Fruit fly (Drosophila melanogaster) whole organism, embryonic: ENCODE results near the gene Arv1.

Experiments
- Awh ChIP-seq: fragments of 200-800 bp; sonication (Bioruptor generic); IDR thresholded peaks from 2 replicates; pipeline ENCODE4, ENCODE4 v1.3.6; 2022; ENCODE audit warnings: missing biosample characterization, missing genetic modification characterization
- B-H2 ChIP-seq: fragments of 200-800 bp; sonication (Bioruptor generic); optimal IDR thresholded peaks from 2 replicates; lab custom pipeline; 2018; ENCODE audit warnings: missing biosample characterization, mild to moderate bottlenecking, missing genetic modification characterization
- CG11696 ChIP-seq: fragments of 200-800 bp; sonication (Bioruptor generic); IDR thresholded peaks from 2 replicates; pipeline ENCODE4 v1.3.6; 2022; ENCODE audit warnings: missing biosample characterization, missing genetic modification characterization
- CG12219 ChIP-seq: fragments of 200-800 bp; sonication (Bioruptor generic); optimal IDR thresholded peaks from 3 replicates; lab custom pipeline; 2018; ENCODE audit warnings: missing biosample characterization, mild to moderate bottlenecking, missing genetic modification characterization
- CG12659 ChIP-seq: fragments of 200-800 bp; sonication (Bioruptor generic); optimal IDR thresholded peaks from 3 replicates; lab custom pipeline; 2017; ENCODE audit warnings: mild to moderate bottlenecking, missing biosample characterization, missing genetic modification reagents, missing genetic modification characterization
- CG1529 ChIP-seq: fragments of 200-800 bp; sonication (Bioruptor generic); optimal IDR thresholded peaks from 3 replicates; lab custom pipeline; 2018; ENCODE audit warnings: missing biosample characterization, missing genetic modification characterization
- CG1603 ChIP-seq: fragments of 200-800 bp; sonication (Bioruptor generic); optimal IDR thresholded peaks from 2 replicates; lab custom pipeline; 2019; ENCODE audit warnings: missing biosample characterization, mild to moderate bottlenecking, missing genetic modification characterization, moderate library complexity
- CG16779 ChIP-seq: fragments of 200-800 bp; sonication (Bioruptor generic); IDR thresholded peaks from 2 replicates; pipeline ENCODE4 v1.3.6; 2022; ENCODE audit warnings: missing biosample characterization, missing genetic modification characterization
- CG18262 ChIP-seq: fragments of 200-800 bp; optimal IDR thresholded peaks from 3 replicates; lab custom pipeline; 2019; ENCODE audit warnings: missing biosample characterization, mild to moderate bottlenecking, missing genetic modification characterization, moderate library complexity
- CG2199 ChIP-seq: fragments of 200-800 bp; sonication (Bioruptor generic); IDR thresholded peaks from 3 replicates; pipeline ENCODE4 v1.3.6; 2022; ENCODE audit warnings: missing biosample characterization, missing genetic modification characterization
- CG2889 ChIP-seq: fragments of 200-800 bp; sonication (Bioruptor generic); IDR thresholded peaks from 3 replicates; pipeline ENCODE4 v1.3.6; 2022; ENCODE audit warnings: missing biosample characterization, missing genetic modification characterization
- CG32532 ChIP-seq: fragments of 200-800 bp; sonication (Bioruptor generic); IDR thresholded peaks from 2 replicates; pipeline ENCODE4 v1.3.6; 2022; ENCODE audit warnings: missing biosample characterization, missing genetic modification characterization
- CG32772 ChIP-seq: fragments of 200-800 bp; sonication (Bioruptor generic); IDR thresholded peaks from 2 replicates; pipeline ENCODE4 v1.3.6; 2022; ENCODE audit warnings: missing biosample characterization, missing genetic modification characterization
- CG3847 ChIP-seq: fragments of 200-800 bp; sonication (Bioruptor generic); IDR thresholded peaks from 2 replicates; pipeline ENCODE4 v1.3.6; 2022; ENCODE audit warnings: missing biosample characterization, missing genetic modification characterization
- CG4854 ChIP-seq: fragments of 200-800 bp; sonication (Bioruptor generic); optimal IDR thresholded peaks from 2 replicates; lab custom pipeline; 2016; ENCODE audit warnings: missing biosample characterization, missing genetic modification characterization, inconsistent platforms
- CG5180 ChIP-seq: fragments of 200-800 bp; sonication (Bioruptor generic); optimal IDR thresholded peaks from 3 replicates; lab custom pipeline; 2017; ENCODE audit warnings: missing biosample characterization, missing genetic modification characterization, mild to moderate bottlenecking, moderate library complexity, missing genetic modification reagents
- CG6765 ChIP-seq: fragments of 200-800 bp; sonication (Bioruptor generic); optimal IDR thresholded peaks from 3 replicates; lab custom pipeline; 2017; ENCODE audit warnings: missing biosample characterization, mild to moderate bottlenecking, missing genetic modification characterization
- CG7928 ChIP-seq: fragments of 200-800 bp; sonication (Bioruptor generic); optimal IDR thresholded peaks from 2 replicates; lab custom pipeline; 2017; ENCODE audit warnings: missing biosample characterization, mild to moderate bottlenecking, missing genetic modification characterization
- CG8281 ChIP-seq: fragments of 200-800 bp; sonication (Bioruptor generic); optimal IDR thresholded peaks from 2 replicates; lab custom pipeline; 2018; ENCODE audit warnings: missing biosample characterization, mild to moderate bottlenecking, missing genetic modification characterization, moderate library complexity
- CG8944 ChIP-seq: fragments of 200-800 bp; sonication (Bioruptor generic); optimal IDR thresholded peaks from 3 replicates; lab custom pipeline; 2016; ENCODE audit warnings: missing biosample characterization, missing genetic modification characterization
- CG9609 ChIP-seq: fragments of 200-800 bp; sonication (Bioruptor generic); optimal IDR thresholded peaks from 3 replicates; lab custom pipeline; 2016; ENCODE audit warnings: missing biosample characterization, missing genetic modification characterization
- CHES-1-like ChIP-seq: fragments of 200-800 bp; sonication (Bioruptor generic); optimal IDR thresholded peaks from 2 replicates; lab custom pipeline; 2016; ENCODE audit warnings: missing biosample characterization, missing genetic modification characterization
- CTCF ChIP-seq: fragments of 200-800 bp; sonication (Bioruptor generic); optimal IDR thresholded peaks from 2 replicates; lab custom pipeline; 2017; ENCODE audit warnings: missing biosample characterization, mild to moderate bottlenecking, missing genetic modification characterization, moderate library complexity
- CoRest ChIP-seq: fragments of 200-800 bp; sonication (Bioruptor generic); optimal IDR thresholded peaks from 3 replicates; lab custom pipeline; 2018; ENCODE audit warnings: missing biosample characterization, mild to moderate bottlenecking, missing genetic modification characterization, moderate library complexity
- Dip2 ChIP-seq: fragments of 200-800 bp; sonication (Bioruptor generic); IDR thresholded peaks from 2 replicates; pipeline ENCODE4 v1.3.6; 2022; ENCODE audit warnings: missing biosample characterization, missing genetic modification characterization
- Dll ChIP-seq: fragments of 200-800 bp; sonication (Bioruptor generic); IDR thresholded peaks from 4 replicates; pipeline ENCODE4 v1.3.6; 2022; ENCODE audit warnings: missing biosample characterization, missing genetic modification characterization; ENCODE audit not compliant: partially characterized antibody
- Ets97D ChIP-seq: fragments of 200-800 bp; sonication (Bioruptor generic); optimal IDR thresholded peaks from 3 replicates; lab custom pipeline; 2016; ENCODE audit warnings: missing biosample characterization, missing genetic modification characterization
- Max ChIP-seq: fragments of 200-800 bp; sonication (Bioruptor generic); optimal IDR thresholded peaks from 2 replicates; lab custom pipeline; 2016; ENCODE audit warnings: missing biosample characterization, mild to moderate bottlenecking, missing genetic modification characterization
- NC2α ChIP-seq: fragments of 200-800 bp; sonication (Bioruptor generic); optimal IDR thresholded peaks from 2 replicates; lab custom pipeline; 2016; ENCODE audit warnings: missing biosample characterization, missing genetic modification characterization
- NC2β ChIP-seq: fragments of 200-800 bp; sonication (Bioruptor generic); optimal IDR thresholded peaks from 2 replicates; lab custom pipeline; 2016; ENCODE audit warnings: missing biosample characterization, missing genetic modification characterization
- NFAT ChIP-seq: fragments of 200-800 bp; sonication (Bioruptor generic); IDR thresholded peaks from 2 replicates; pipeline ENCODE4 v1.3.6; 2022; ENCODE audit warnings: missing biosample characterization, missing genetic modification characterization
- Oaz ChIP-seq: fragments of 200-800 bp; sonication (Bioruptor generic); IDR thresholded peaks from 2 replicates; pipeline ENCODE4 v1.3.6; 2022; ENCODE audit warnings: missing biosample characterization, missing genetic modification characterization
- ato ChIP-seq: fragments of 200-800 bp; sonication (Bioruptor generic); IDR thresholded peaks from 2 replicates; pipeline ENCODE4 v1.3.6; 2022; ENCODE audit warnings: missing biosample characterization, missing genetic modification characterization; ENCODE audit not compliant: partially characterized antibody
- bab2 ChIP-seq: fragments of 200-800 bp; sonication (Bioruptor generic); optimal IDR thresholded peaks from 2 replicates; lab custom pipeline; 2016; ENCODE audit warnings: missing biosample characterization, missing genetic modification characterization
- cas ChIP-seq: fragments of 200-800 bp; sonication (Bioruptor generic); IDR thresholded peaks from 2 replicates; pipeline ENCODE4 v1.3.6; 2022; ENCODE audit warnings: missing biosample characterization, missing genetic modification characterization
- cwo ChIP-seq: fragments of 200-800 bp; sonication (Bioruptor generic); optimal IDR thresholded peaks from 3 replicates; lab custom pipeline; 2017; ENCODE audit warnings: missing biosample characterization, missing genetic modification characterization, mild to moderate bottlenecking, moderate library complexity, missing genetic modification reagents
- gcm2 ChIP-seq: fragments of 200-800 bp; sonication (Bioruptor generic); optimal IDR thresholded peaks from 2 replicates; lab custom pipeline; 2016; ENCODE audit warnings: missing biosample characterization, missing genetic modification characterization
- gfzf ChIP-seq: fragments of 200-800 bp; sonication (Bioruptor generic); optimal IDR thresholded peaks from 2 replicates; lab custom pipeline; 2016; ENCODE audit warnings: missing biosample characterization, mild to moderate bottlenecking, missing genetic modification characterization, moderate library complexity
- hkb ChIP-seq, 2 experiments: fragments of 200-800 bp in 1 of 2; fragments of >200 bp in 1 of 2; sonication (Bioruptor generic) in 1 of 2; IDR thresholded peaks in 1 of 2; optimal IDR thresholded peaks in 1 of 2; 2 replicates each; pipeline versions ENCODE4 v1.3.6 to Lab custom; 2017 to 2022; ENCODE audit warnings: missing biosample characterization in 1 of 2, missing genetic modification characterization in 1 of 2
- lab ChIP-seq: fragments of 200-800 bp; sonication (Bioruptor generic); optimal IDR thresholded peaks from 3 replicates; lab custom pipeline; 2017; ENCODE audit warnings: missing biosample characterization, missing genetic modification characterization, mild to moderate bottlenecking, moderate library complexity, missing genetic modification reagents
- mld ChIP-seq: fragments of 200-800 bp; sonication (Bioruptor generic); IDR thresholded peaks from 3 replicates; pipeline ENCODE4 v1.3.6; 2022; ENCODE audit warnings: missing biosample characterization, missing genetic modification characterization; ENCODE audit not compliant: partially characterized antibody
- phol ChIP-seq: fragments of 200-800 bp; sonication (Bioruptor generic); optimal IDR thresholded peaks from 3 replicates; lab custom pipeline; 2018; ENCODE audit warnings: missing biosample characterization, mild to moderate bottlenecking, missing genetic modification characterization, moderate library complexity
- pnt ChIP-seq: fragments of 200-800 bp; sonication (Bioruptor generic); optimal IDR thresholded peaks from 3 replicates; lab custom pipeline; 2016; ENCODE audit warnings: missing biosample characterization, missing genetic modification characterization
- seq ChIP-seq: fragments of 200-800 bp; sonication (Bioruptor generic); IDR thresholded peaks from 2 replicates; pipeline ENCODE4 v1.3.6; 2022; ENCODE audit warnings: missing biosample characterization, missing genetic modification characterization
- sob ChIP-seq: fragments of 200-800 bp; sonication (Bioruptor generic); IDR thresholded peaks from 2 replicates; pipeline ENCODE4 v1.3.6; 2022; ENCODE audit warnings: missing biosample characterization, missing genetic modification characterization
- zf30C ChIP-seq: fragments of 200-800 bp; sonication (Bioruptor generic); optimal IDR thresholded peaks from 3 replicates; lab custom pipeline; 2018; ENCODE audit warnings: missing biosample characterization, mild to moderate bottlenecking, missing genetic modification characterization

The Arv1 gene

DNA sequence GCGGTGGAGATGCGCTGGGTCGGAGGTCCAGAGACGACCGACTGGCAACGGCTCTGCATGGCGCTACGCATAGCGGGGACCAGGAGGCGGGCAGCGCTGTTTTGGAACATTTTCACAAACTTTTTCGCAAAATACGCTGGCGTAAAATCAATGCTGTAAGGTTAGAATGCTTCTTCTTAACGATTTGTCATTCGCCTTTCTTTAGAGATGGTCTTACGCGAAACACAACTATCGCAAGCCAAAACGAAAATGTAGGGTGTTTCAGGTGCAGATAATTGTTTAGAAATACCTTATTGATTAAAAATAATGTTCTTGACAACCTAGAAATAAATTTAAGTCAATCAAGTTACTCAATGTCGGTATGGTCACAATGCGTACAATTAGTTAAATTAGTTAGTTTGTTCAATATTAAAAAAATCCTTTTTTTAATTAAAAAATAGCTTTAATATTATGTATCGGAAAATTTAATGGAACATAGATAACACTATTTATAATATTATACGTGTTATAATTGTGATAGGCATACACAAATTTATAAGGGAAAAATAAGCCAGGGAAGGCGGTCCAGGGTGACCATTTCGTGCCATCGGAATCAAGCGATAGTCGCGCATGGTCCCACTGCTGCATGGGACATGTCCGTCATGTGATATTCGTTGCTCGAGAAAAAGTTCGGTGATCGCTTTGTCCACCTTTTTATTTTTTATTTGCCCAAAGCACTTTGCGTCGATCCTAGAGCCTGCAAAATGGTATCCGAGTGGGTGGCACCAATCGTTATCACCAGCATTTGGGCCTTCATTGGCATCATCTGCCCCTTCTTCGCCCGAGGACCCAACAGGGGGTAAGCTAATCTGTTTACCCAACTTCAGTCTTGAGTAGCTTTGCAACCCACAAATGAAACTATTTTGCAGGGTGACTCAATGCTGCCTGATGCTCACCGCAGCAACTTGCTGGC lies 10.4 kb upstream of the Arv1 start, which contains the start of the genes COX8 and VhaM9.7-b (continued):
- TF ChIP-seq CTCF (GFP tag; lab: Kevin White, UChicago), result no peak
- TF ChIP-seq CG5180 (GFP tag; lab: Kevin White, UChicago), result no peak
- TF ChIP-seq cwo (GFP tag; lab: Kevin White, UChicago), result no peak
- no peak; the same call in 1 of the 2 replicates for TF ChIP-seq NFAT (GFP tag; lab: Robert Waterston, UW)
- TF ChIP-seq Awh (GFP tag; lab: Robert Waterston, UW), result no peak
- peak; percentile 58 for TF ChIP-seq Max
- TF ChIP-seq CHES-1-like (GFP tag; lab: Kevin White, UChicago), result peak; percentile 48
- no peak for TF ChIP-seq hkb (optimal IDR thresholded peaks at IDR 0.05; lab: Kevin White, UChicago)
- peak; percentile 27; the same call in 1 of the 2 replicates for TF ChIP-seq hkb (GFP tag; IDR thresholded peaks at IDR 0.05; lab: Robert Waterston, UW)
- TF ChIP-seq CG12219 (GFP tag; lab: Kevin White, UChicago), result no peak
- no peak; the same call in 1 of the 2 replicates for TF ChIP-seq CG32772 (GFP tag; lab: Robert Waterston, UW)
- TF ChIP-seq gcm2 (GFP tag; lab: Kevin White, UChicago), result no peak
- TF ChIP-seq lab (GFP tag; lab: Kevin White, UChicago), result no peak
- peak; percentile 79 for TF ChIP-seq CG12659 (GFP tag; lab: Kevin White, UChicago)
- TF ChIP-seq CG7928 (GFP tag; lab: Kevin White, UChicago), result peak; percentile 25
- TF ChIP-seq Dip2, result no peak
- TF ChIP-seq pnt, result peak; percentile 59

- no peak for TF ChIP-seq CG1603 (tag; lab: Kevin White, UChicago)
- TF ChIP-seq CG8281 (tag; lab: Kevin White, UChicago), result peak; percentile 90
These were observed 9.7 kb upstream of the Arv1 start for dm6 chr3L:21538893-21539244.

dm6 chr3L:21536857-21537256 lies 7.7 kb upstream of the Arv1 start, which contains the start of gene Rpn10:
Gene Rpn10, plus strand, starts transcription at chr3L:21537000.
- TF ChIP-seq CG16779 (GFP tag; lab: Robert Waterston, UW), result no peak
- peak; percentile 10 for TF ChIP-seq CG4854 (GFP tag; lab: Kevin White, UChicago)
- TF ChIP-seq zf30C (GFP tag; lab: Kevin White, UChicago), result peak; percentile 78
- peak; percentile 73 for TF ChIP-seq CTCF (GFP tag; lab: Kevin White, UChicago)
- TF ChIP-seq gfzf (GFP tag; lab: Kevin White, UChicago), result peak; percentile 71
- TF ChIP-seq CG2889 (GFP tag; lab: Robert Waterston, UW), result no peak
- peak; percentile 64 for TF ChIP-seq phol (tag; lab: Kevin White, UChicago)
- peak; percentile 71 for TF ChIP-seq CG32532 (GFP tag; lab: Robert Waterston, UW)
- TF ChIP-seq CG2199 (GFP tag; lab: Robert Waterston, UW), result 0 out of 3 replicates have a peak, but pooled peaks have one; percentile 74
- peak; percentile 17 for TF ChIP-seq NC2α
- TF ChIP-seq CG9609 (GFP tag; lab: Kevin White, UChicago), result no peak
- no peak for TF ChIP-seq seq (GFP tag; lab: Robert Waterston, UW)
- no peak for TF ChIP-seq Oaz (GFP tag; lab: Robert Waterston, UW)
- no peak for TF ChIP-seq CG1529
- no peak for TF ChIP-seq CG11696
- peak; percentile 7 for TF ChIP-seq CG18262 (tag; lab: Kevin White, UChicago)
- peak; percentile 93 for TF ChIP-seq mld
- peak; percentile 76 for TF ChIP-seq Ets97D (GFP tag; lab: Kevin White, UChicago)
- peak; percentile 97 for TF ChIP-seq ato (GFP tag; lab: Robert Waterston, UW)
- TF ChIP-seq NC2β (GFP tag; lab: Kevin White, UChicago), result peak; percentile 18
- TF ChIP-seq bab2 (GFP tag; lab: Kevin White, UChicago), result no peak
- peak; percentile 46 for TF ChIP-seq B-H2
- peak; percentile 80 for TF ChIP-seq CG3847 (GFP tag; lab: Robert Waterston, UW)
- TF ChIP-seq sob, result peak; percentile 65; the same call in 1 of the 2 replicates
- TF ChIP-seq cas (GFP tag; lab: Robert Waterston, UW), result no peak
- peak; percentile 67 for TF ChIP-seq CoRest
- peak; percentile 5 for TF ChIP-seq CG8944 (GFP tag; lab: Kevin White, UChicago)
- TF ChIP-seq Dll, result peak; percentile 95
- TF ChIP-seq CG6765 (GFP tag; lab: Kevin White, UChicago), result no peak
